Worm (Caenorhabditis elegans): Measurements from ENCODE around the gene plr-1.

DNA sequence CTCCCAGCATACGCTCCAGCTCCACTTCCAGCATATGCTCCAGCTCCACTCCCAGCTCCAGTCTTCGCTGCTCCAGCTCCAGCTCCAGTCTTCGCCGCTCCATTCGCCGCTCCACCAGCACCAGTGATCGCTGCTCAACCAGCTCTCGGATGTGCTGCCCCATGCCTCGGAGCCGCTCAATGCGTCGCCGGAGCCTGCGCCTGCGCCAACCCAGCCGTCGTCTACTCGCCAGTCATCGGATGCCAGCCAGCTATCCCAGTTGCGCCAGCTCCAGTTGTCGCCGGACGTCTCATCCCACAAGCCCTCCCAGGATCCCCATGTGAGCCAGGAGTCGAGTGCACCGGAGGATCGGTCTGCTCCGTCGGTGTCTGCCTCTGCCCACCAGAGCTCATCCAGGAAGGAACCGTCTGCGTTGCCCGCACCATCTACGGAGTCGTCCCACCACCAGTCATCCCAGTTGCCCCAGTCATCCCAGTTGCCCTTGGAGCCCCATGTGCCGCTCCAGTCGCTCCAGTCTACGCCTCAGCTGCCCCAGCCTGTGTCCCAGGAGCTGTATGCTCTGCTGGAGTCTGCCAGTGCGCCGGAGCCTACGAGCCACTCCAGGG, 29.0 kb upstream of the plr-1 start:
- TF ChIP-seq nhr-11 (tag; optimal IDR thresholded peaks at IDR 0.05) (no peak), eyg-1 (tag; optimal IDR thresholded peaks at IDR 0.05) (no peak), ceh-45 (GFP tag; IDR thresholded peaks at IDR 0.05) (no peak), fax-1 (tag; optimal IDR thresholded peaks at IDR 0.05) (no peak)

All from whole organism, late embryonic.